Worm (Caenorhabditis elegans) whole organism, L1 larva: ENCODE results near the gene sdf-9.

ENCODE experiments used
- C04F5.9 ChIP-seq: sonication (generic microtip); optimal IDR thresholded peaks from 2 replicates; lab custom pipeline; 2016; ENCODE audit warnings: missing genetic modification characterization, missing compliant biosample characterization
- C16A3.4 ChIP-seq: fragments of 150-350 bp; optimal IDR thresholded peaks from 2 replicates; lab custom pipeline; 2014; ENCODE audit warnings: missing biosample characterization, missing genetic modification characterization
- ama-1 ChIP-seq: fragments of 150-350 bp; optimal IDR thresholded peaks from 2 replicates; lab custom pipeline; 2014
- ceh-8 ChIP-seq: fragments of 200-800 bp; sonication (Bioruptor generic); optimal IDR thresholded peaks from 2 replicates; lab custom pipeline; 2018; ENCODE audit warnings: mild to moderate bottlenecking, missing genetic modification characterization, moderate library complexity, missing compliant biosample characterization
- ceh-88 ChIP-seq: fragments of 200-800 bp; sonication (Bioruptor generic); IDR thresholded peaks from 2 replicates; pipeline ENCODE4 v1.3.6; 2022; ENCODE audit warnings: missing genetic modification characterization, missing compliant biosample characterization
- ceh-90 ChIP-seq: sonication (generic microtip); optimal IDR thresholded peaks from 2 replicates; lab custom pipeline; 2016; ENCODE audit warnings: missing genetic modification characterization, missing compliant biosample characterization
- efl-1 ChIP-seq, 4 experiments: fragments of 150-350 bp; optimal IDR thresholded peaks in 3 of 4; peaks in 1 of 4; 1 replicate in 1 of 4; 2 replicates in 3 of 4; lab custom pipeline; 2014; ENCODE audit warnings: missing biosample characterization in 2 of 4, missing genetic modification characterization in 2 of 4, missing genetic modification reagents in 2 of 4
- efl-3 ChIP-seq: fragments of 200-800 bp; sonication (Bioruptor generic); optimal IDR thresholded peaks from 2 replicates; lab custom pipeline; 2018; ENCODE audit warnings: mild to moderate bottlenecking, missing genetic modification characterization, missing compliant biosample characterization
- egl-13 ChIP-seq: sonication (generic microtip); optimal IDR thresholded peaks from 2 replicates; lab custom pipeline; 2016; ENCODE audit warnings: missing genotype, missing genetic modification reagents, missing genetic modification characterization, missing compliant biosample characterization
- elt-2 ChIP-seq: sonication (generic microtip); optimal IDR thresholded peaks from 2 replicates; lab custom pipeline; 2016; ENCODE audit warnings: missing genetic modification characterization, mild to moderate bottlenecking, inconsistent platforms, missing compliant biosample characterization, missing genetic modification reagents
- elt-3 ChIP-seq, 6 experiments: fragments of 150-350 bp in 1 of 6; sonication (generic microtip); optimal IDR thresholded peaks; 2 replicates each; lab custom pipeline; 2017 to 2018; ENCODE audit warnings: missing biosample characterization in 6 of 6, missing genetic modification characterization in 6 of 6, inconsistent platforms in 1 of 6
- grh-1 ChIP-seq: fragments of 200-800 bp; sonication (Bioruptor generic); IDR thresholded peaks from 2 replicates; pipeline ENCODE4 v1.3.6; 2022; ENCODE audit warnings: missing genetic modification reagents, missing genetic modification characterization, missing compliant biosample characterization
- hpl-2 ChIP-seq: fragments of 150-350 bp; optimal IDR thresholded peaks from 2 replicates; lab custom pipeline; 2014; ENCODE audit warnings: missing biosample characterization, missing genetic modification reagents, missing genetic modification characterization
- lin-13 ChIP-seq: fragments of 150-350 bp; optimal IDR thresholded peaks from 2 replicates; lab custom pipeline; 2014; ENCODE audit warnings: missing biosample characterization, missing genetic modification reagents, missing genetic modification characterization
- lin-14 ChIP-seq: fragments of 200-800 bp; sonication (Bioruptor generic); optimal IDR thresholded peaks from 2 replicates; lab custom pipeline; 2018; ENCODE audit warnings: mild to moderate bottlenecking, missing genetic modification characterization, moderate library complexity, missing compliant biosample characterization
- lin-39 ChIP-seq: fragments of 150-350 bp; optimal IDR thresholded peaks from 2 replicates; lab custom pipeline; 2014; ENCODE audit warnings: missing biosample characterization, missing genetic modification reagents, missing genetic modification characterization
- lir-3 ChIP-seq: sonication (generic microtip); optimal IDR thresholded peaks from 2 replicates; lab custom pipeline; 2016; ENCODE audit warnings: mild to moderate bottlenecking, missing genetic modification characterization, moderate library complexity, missing compliant biosample characterization; ENCODE audit not compliant: poor library complexity
- lsy-2 ChIP-seq, 2 experiments: fragments of 150-350 bp; optimal IDR thresholded peaks; 2 replicates each; lab custom pipeline; 2014; ENCODE audit warnings: missing biosample characterization in 2 of 2, missing genetic modification characterization in 2 of 2
- mdl-1 ChIP-seq, 2 experiments: fragments of 150-350 bp; optimal IDR thresholded peaks; 2 replicates each; lab custom pipeline; 2014 to 2017; ENCODE audit warnings: missing biosample characterization in 2 of 2, missing genetic modification characterization in 2 of 2, inconsistent platforms in 1 of 2
- mef-2 ChIP-seq: fragments of 150-350 bp; optimal IDR thresholded peaks from 2 replicates; lab custom pipeline; 2014; ENCODE audit warnings: missing biosample characterization, missing genetic modification characterization
- mep-1 ChIP-seq: fragments of 150-350 bp; optimal IDR thresholded peaks from 2 replicates; lab custom pipeline; 2014; ENCODE audit warnings: missing biosample characterization, missing genetic modification characterization
- nhr-19 ChIP-seq: fragments of 200-800 bp; sonication (Bioruptor generic); conservative IDR thresholded peaks from 2 replicates; pipeline ENCODE4 v1.3.6; 2022; ENCODE audit warnings: missing genetic modification characterization, missing compliant biosample characterization
- nhr-237 ChIP-seq: fragments of 150-350 bp; optimal IDR thresholded peaks from 2 replicates; lab custom pipeline; 2014; ENCODE audit warnings: missing biosample characterization, missing genetic modification characterization
- nhr-47 ChIP-seq: sonication (generic microtip); optimal IDR thresholded peaks from 2 replicates; lab custom pipeline; 2016; ENCODE audit warnings: mild to moderate bottlenecking, missing genetic modification characterization, moderate library complexity, missing compliant biosample characterization
- nhr-71 ChIP-seq: sonication (generic microtip); optimal IDR thresholded peaks from 2 replicates; lab custom pipeline; 2016; ENCODE audit warnings: mild to moderate bottlenecking, missing genetic modification characterization, moderate library complexity, missing compliant biosample characterization
- nhr-84 ChIP-seq: sonication (generic microtip); optimal IDR thresholded peaks from 2 replicates; lab custom pipeline; 2017; ENCODE audit warnings: missing biosample characterization, missing genetic modification characterization
- snpc-4 ChIP-seq: fragments of 150-350 bp; optimal IDR thresholded peaks from 2 replicates; lab custom pipeline; 2014; ENCODE audit warnings: missing biosample characterization, missing genetic modification characterization
- tbx-2 ChIP-seq: sonication (generic microtip); optimal IDR thresholded peaks from 2 replicates; lab custom pipeline; 2016; ENCODE audit warnings: missing genetic modification characterization, missing compliant biosample characterization
- tlp-1 ChIP-seq: fragments of 150-350 bp; optimal IDR thresholded peaks from 2 replicates; lab custom pipeline; 2014; ENCODE audit warnings: missing biosample characterization, missing genetic modification characterization
- unc-30 ChIP-seq: sonication (generic microtip); optimal IDR thresholded peaks from 2 replicates; lab custom pipeline; 2017; ENCODE audit warnings: missing biosample characterization, missing genetic modification characterization
- zag-1 ChIP-seq: fragments of 150-350 bp; optimal IDR thresholded peaks from 2 replicates; lab custom pipeline; 2014; ENCODE audit warnings: missing biosample characterization, missing genetic modification characterization
- ztf-11 ChIP-seq, 2 experiments: sonication (generic microtip); optimal IDR thresholded peaks; 2 replicates each; lab custom pipeline; 2016 to 2017; ENCODE audit warnings: missing genetic modification characterization in 2 of 2, missing biosample characterization in 1 of 2, missing compliant biosample characterization in 1 of 2
- ztf-4 ChIP-seq: fragments of 150-350 bp; optimal IDR thresholded peaks from 2 replicates; lab custom pipeline; 2014; ENCODE audit warnings: missing biosample characterization, missing genetic modification characterization

Gene sdf-9

DNA sequence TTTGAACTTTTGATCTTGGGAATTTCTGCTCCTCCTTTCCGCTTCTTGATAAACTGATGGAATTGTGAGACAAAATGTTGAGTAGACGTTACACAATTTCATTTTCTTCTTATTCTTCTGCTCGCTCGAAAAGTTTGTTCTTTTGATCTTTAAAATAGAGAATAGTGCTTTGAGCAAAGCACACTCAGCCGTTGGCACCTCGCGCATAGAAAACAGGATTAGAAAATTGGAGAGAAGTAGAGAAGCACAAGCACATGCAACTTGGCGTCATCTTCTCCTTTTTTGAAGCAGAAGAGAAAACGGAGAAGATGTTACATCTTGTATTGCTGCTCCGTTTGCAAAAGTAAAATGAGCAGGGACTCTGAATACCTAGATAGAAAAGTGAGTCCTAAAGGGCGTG, 15.8 kb upstream of the sdf-9 start (continued):
- no peak for TF ChIP-seq elt-2 (tag; lab: Kevin White, UChicago)
- no peak for TF ChIP-seq hpl-2 (GFP tag; lab: Kevin White, UChicago)
- TF ChIP-seq nhr-19 (GFP tag; lab: Robert Waterston, UW) = peak; percentile 83
- no peak for TF ChIP-seq lin-13 (GFP tag; lab: Kevin White, UChicago)
- TF ChIP-seq C04F5.9 (tag; lab: Kevin White, UChicago) = no peak
- TF ChIP-seq C16A3.4 = no peak
- TF ChIP-seq lir-3 (tag; lab: Kevin White, UChicago) = no peak
- peak; percentile 52 for TF ChIP-seq mef-2 (tag; lab: Kevin White, UChicago)

DNA sequence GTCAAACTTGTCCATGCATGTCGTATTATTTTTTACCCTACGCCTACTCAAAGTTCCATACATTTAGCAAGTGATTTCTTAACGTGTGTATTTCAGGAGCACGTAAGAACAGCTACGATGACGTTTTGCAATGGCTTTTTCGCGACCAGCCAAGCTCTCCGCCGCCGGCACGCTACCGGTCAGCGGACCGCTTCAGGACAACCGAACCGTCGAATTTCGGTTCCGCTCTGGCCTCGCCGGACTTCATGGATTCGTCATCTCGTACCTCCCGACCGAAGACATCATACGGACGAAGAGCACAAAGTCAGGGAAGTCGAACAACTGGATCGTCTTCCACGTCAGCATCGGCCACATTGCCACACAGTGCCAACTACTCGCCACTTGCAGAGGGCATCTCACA, 14.4 kb upstream of the sdf-9 start:
- TF ChIP-seq efl-1 (optimal IDR thresholded peaks at IDR 0.05; lab: Kevin White, UChicago) (no peak), efl-1 (GFP tag; optimal IDR thresholded peaks at IDR 0.05 in 1 of 2; lab: Kevin White, UChicago) (peak in 1 of 2 experiments; percentile 30), C04F5.9 (tag; lab: Kevin White, UChicago) (no peak)

DNA sequence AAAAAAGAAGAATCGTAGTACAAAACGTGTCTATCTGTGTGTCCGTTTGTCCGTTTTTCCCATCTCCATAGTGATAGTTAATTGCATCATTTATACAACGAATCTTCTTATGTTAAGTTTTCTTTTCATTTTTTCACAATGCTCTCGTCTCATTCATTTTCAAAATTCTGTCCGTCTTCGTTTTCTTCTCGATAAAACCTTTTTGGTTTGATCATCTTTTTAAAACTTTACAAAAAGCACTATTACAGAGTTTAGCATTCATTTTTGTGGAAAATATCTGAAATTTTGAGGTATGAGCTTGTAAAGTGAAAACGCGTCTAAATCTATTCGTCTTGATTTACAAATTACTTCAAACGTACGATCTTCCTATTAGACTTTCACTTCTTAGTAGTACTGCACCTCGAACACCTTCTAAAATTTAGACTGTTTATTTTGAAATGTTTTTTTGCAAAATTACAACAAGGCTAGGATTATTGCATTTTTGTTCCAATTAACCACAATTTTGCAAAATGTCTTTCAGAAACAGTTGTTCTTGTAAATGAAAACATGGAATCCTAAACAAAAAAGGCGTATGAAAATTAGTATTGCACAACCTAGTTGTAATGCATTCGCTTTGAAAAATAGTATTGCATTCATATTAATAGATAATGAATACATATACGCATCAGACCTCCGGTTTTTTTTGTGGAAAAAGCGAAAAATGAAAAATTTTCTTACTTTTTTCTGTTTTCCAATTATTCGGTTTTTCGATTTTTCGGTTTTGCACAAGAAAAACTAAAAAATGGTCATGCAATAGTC, 12.8 kb upstream of the sdf-9 start:
- TF ChIP-seq unc-30 (tag; lab: Kevin White, UChicago) = no peak
- no peak for TF ChIP-seq mef-2 (tag; lab: Kevin White, UChicago)
- no peak for TF ChIP-seq hpl-2 (GFP tag; lab: Kevin White, UChicago)
- TF ChIP-seq lin-39 (tag; lab: Kevin White, UChicago) = peak; percentile 46
- TF ChIP-seq nhr-237 = no peak
- TF ChIP-seq egl-13 (tag; lab: Kevin White, UChicago) = peak; percentile 39
- peak; percentile 66 for TF ChIP-seq ama-1 (lab: Kevin White, UChicago)
- peak; percentile 12 for TF ChIP-seq lin-14 (GFP tag; lab: Kevin White, UChicago)
- TF ChIP-seq C04F5.9 (tag; lab: Kevin White, UChicago) = no peak
- peak; percentile 9 for TF ChIP-seq nhr-47
- TF ChIP-seq ztf-4 (tag; lab: Kevin White, UChicago) = peak; percentile 37
- TF ChIP-seq ceh-90 (tag; lab: Kevin White, UChicago) = no peak
- no peak for TF ChIP-seq lin-13 (GFP tag; lab: Kevin White, UChicago)
- TF ChIP-seq zag-1 = no peak
- TF ChIP-seq mep-1 (tag; lab: Kevin White, UChicago) = no peak
- no peak for TF ChIP-seq grh-1 (GFP tag; lab: Robert Waterston, UW)
- TF ChIP-seq efl-3 (GFP tag; lab: Kevin White, UChicago) = no peak
- TF ChIP-seq lsy-2 (tag; optimal IDR thresholded peaks at IDR 0.05; lab: Kevin White, UChicago) = no peak
- no peak for TF ChIP-seq ztf-11 (tag; optimal IDR thresholded peaks at IDR 0.05; lab: Kevin White, UChicago)
- TF ChIP-seq nhr-71 (tag; lab: Kevin White, UChicago) = no peak
- no peak for TF ChIP-seq tbx-2
- no peak for TF ChIP-seq elt-2 (tag; lab: Kevin White, UChicago)
- TF ChIP-seq tlp-1 (tag; lab: Kevin White, UChicago) = no peak

DNA sequence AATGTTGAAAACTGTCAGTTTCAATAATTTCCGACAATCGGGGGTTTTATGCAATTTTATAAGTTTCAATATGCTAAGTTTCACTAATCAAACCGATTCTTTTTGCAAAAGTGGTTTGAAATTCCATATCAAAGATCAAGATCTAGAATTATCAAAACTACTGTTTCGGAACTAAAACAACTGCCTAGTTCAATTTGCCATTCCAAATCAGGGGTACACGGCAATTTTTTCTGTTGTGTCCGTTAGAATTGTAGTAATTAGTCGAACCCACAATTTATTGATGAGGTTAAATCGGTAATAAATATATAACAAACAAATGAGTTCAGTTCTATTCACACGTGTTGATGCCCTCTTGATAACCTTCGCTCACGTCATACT, 12.2 kb upstream of the sdf-9 start:
- TF ChIP-seq efl-1 (optimal IDR thresholded peaks at IDR 0.05; lab: Kevin White, UChicago) (no peak), efl-1 (GFP tag; optimal IDR thresholded peaks at IDR 0.05 in 1 of 2; lab: Kevin White, UChicago) (peak in 1 of 2 experiments; percentile 64), mdl-1 (tag; optimal IDR thresholded peaks at IDR 0.05; lab: Kevin White, UChicago) (no peak), grh-1 (GFP tag; lab: Robert Waterston, UW) (no peak), ceh-88 (GFP tag; lab: Robert Waterston, UW) (no peak), ceh-8 (no peak), snpc-4 (no peak), elt-3 (tag; optimal IDR thresholded peaks at IDR 0.05; lab: Kevin White, UChicago) (no peak), nhr-84 (tag; lab: Kevin White, UChicago) (no peak)
